Worm (Caenorhabditis elegans) whole organism, L3 larva: ENCODE measurements around the gene C08F11.10.

ENCODE experiments used
- ceh-82 ChIP-seq: fragments of 150-350 bp; optimal IDR thresholded peaks from 2 replicates; lab custom pipeline; 2014; ENCODE audit warnings: missing biosample characterization, missing genetic modification characterization
- egl-27 ChIP-seq: sonication (generic microtip); optimal IDR thresholded peaks from 4 replicates; lab custom pipeline; 2017; ENCODE audit warnings: missing biosample characterization, missing genetic modification reagents, missing genetic modification characterization
- elt-3 ChIP-seq, 3 experiments: fragments of 150-350 bp in 1 of 3; sonication (generic microtip) in 2 of 3; optimal IDR thresholded peaks; 2 replicates in 2 of 3; 4 replicates in 1 of 3; lab custom pipeline; 2014 to 2017; ENCODE audit warnings: missing biosample characterization in 3 of 3, missing genetic modification characterization in 3 of 3
- eor-1 ChIP-seq, 2 experiments: fragments of 150-350 bp; optimal IDR thresholded peaks; 2 replicates each; lab custom pipeline; 2014 to 2018; ENCODE audit warnings: missing biosample characterization in 2 of 2, missing genetic modification characterization in 2 of 2
- hmg-11 ChIP-seq: sonication (generic microtip); optimal IDR thresholded peaks from 2 replicates; lab custom pipeline; 2016; ENCODE audit warnings: missing genetic modification characterization, missing compliant biosample characterization
- nfya-1 ChIP-seq: sonication (generic microtip); optimal IDR thresholded peaks from 2 replicates; lab custom pipeline; 2017; ENCODE audit warnings: missing genetic modification characterization, mild to moderate bottlenecking, missing compliant biosample characterization, antibody characterized with exemption, moderate library complexity; ENCODE audit not compliant: insufficient read depth
- nhr-76 ChIP-seq: fragments of 150-350 bp; sonication (generic microtip); optimal IDR thresholded peaks from 5 replicates; lab custom pipeline; 2014; ENCODE audit warnings: missing biosample characterization, missing genetic modification characterization
- skn-1 ChIP-seq: fragments of 150-350 bp; optimal IDR thresholded peaks from 2 replicates; lab custom pipeline; 2014; ENCODE audit warnings: missing biosample characterization, missing genetic modification characterization
- snpc-4 ChIP-seq: fragments of 150-350 bp; optimal IDR thresholded peaks from 2 replicates; lab custom pipeline; 2014; ENCODE audit warnings: missing biosample characterization, missing genetic modification characterization
- tbx-2 ChIP-seq: sonication (generic microtip); optimal IDR thresholded peaks from 2 replicates; lab custom pipeline; 2016; ENCODE audit warnings: mild to moderate bottlenecking, missing genetic modification characterization, missing compliant biosample characterization
- unc-39 ChIP-seq: sonication (generic microtip); optimal IDR thresholded peaks from 4 replicates; lab custom pipeline; 2017; ENCODE audit warnings: missing biosample characterization, missing genetic modification characterization
- unc-62 ChIP-seq: fragments of 150-350 bp; sonication (generic microtip); optimal IDR thresholded peaks from 4 replicates; lab custom pipeline; 2014; ENCODE audit warnings: missing biosample characterization, missing genetic modification reagents, missing genetic modification characterization

C08F11.10 gene

DNA sequence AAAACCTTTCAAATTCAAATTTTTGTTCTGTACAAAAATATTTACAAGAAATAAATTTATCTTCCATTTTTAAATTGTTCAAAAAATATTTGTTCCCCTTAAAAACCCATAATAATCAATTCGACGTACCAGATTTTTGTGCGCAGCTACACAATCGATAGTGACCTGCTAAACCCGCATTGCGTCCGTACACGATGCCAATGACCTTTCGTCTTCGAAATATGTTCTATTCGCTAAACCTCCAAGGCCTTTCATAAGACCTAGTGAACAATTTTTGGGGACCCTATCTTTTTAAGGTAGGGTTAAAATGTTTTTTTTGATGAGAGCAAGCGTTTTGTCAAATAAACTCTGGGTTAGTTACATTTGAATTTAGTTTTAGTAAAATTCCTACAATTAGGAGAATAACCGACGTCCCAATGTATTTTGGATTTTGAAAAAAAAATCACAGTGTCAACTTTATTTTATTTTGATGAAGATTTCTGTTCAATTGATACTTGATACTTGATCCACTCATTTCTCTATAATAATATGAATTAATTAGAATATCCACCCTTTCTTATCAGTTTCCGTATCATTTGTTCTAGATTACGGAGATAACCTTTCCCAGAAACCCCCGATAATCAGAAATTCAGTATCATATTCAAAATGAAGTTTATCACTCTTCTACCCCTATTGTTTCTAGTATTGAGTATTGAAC, 46.9 kb downstream of the C08F11.10 start, which contains the start of gene Y45F10B.59:
Gene Y45F10B.59 (plus strand): TSS at position 647 of the 697 bp plus-strand sequence.
- TF ChIP-seq eor-1 (tag; optimal IDR thresholded peaks at IDR 0.05; lab: Kevin White, UChicago) (no peak), elt-3 (tag; optimal IDR thresholded peaks at IDR 0.05; lab: Kevin White, UChicago) (no peak), snpc-4 (peak; percentile 6), nhr-76 (no peak), unc-62 (GFP tag; lab: Kevin White, UChicago) (no peak), egl-27 (tag; lab: Kevin White, UChicago) (no peak), unc-39 (tag; lab: Kevin White, UChicago) (no peak)

- TF ChIP-seq snpc-4 (peak; percentile 40), hmg-11 (tag; lab: Kevin White, UChicago) (no peak)
- TF ChIP-seq, all 47 proteins: peak for 1
These were observed 47.6 kb downstream of the C08F11.10 start for ce11 chrIV:13601428-13601827.

- TF ChIP-seq ceh-82 = no peak
- no peak for TF ChIP-seq tbx-2 (tag; lab: Kevin White, UChicago)
- TF ChIP-seq snpc-4 = peak; percentile 70
- TF ChIP-seq nfya-1 (tag; lab: Kevin White, UChicago) = no peak
- TF ChIP-seq skn-1 = no peak
- TF ChIP-seq, all 47 proteins: peak for 1
These were observed 48.4 kb downstream of the C08F11.10 start for ce11 chrIV:13600643-13601042.
